Worm (Caenorhabditis elegans): Measurements from ENCODE around the gene mtm-3.
A peak's percentile ranks its signal among the peaks of the same experiment; 100 is the strongest.

mtm-3 gene

ce11 chrIII:3799213-3799612 is 1.1 kb downstream of the mtm-3 start (continued):
- TF ChIP-seq vab-7 (GFP tag; IDR thresholded peaks at IDR 0.05) (no peak), Y48G9A.11 (GFP tag; IDR thresholded peaks at IDR 0.05) (no peak), spr-3 (GFP tag; optimal IDR thresholded peaks at IDR 0.05) (no peak), lin-38 (GFP tag; IDR thresholded peaks at IDR 0.05) (no peak), spr-1 (tag; optimal IDR thresholded peaks at IDR 0.05) (no peak), pqm-1 (tag; optimal IDR thresholded peaks at IDR 0.05) (peak; percentile 46), egl-43 (GFP tag; IDR thresholded peaks at IDR 0.05) (no peak), F44E2.7 (GFP tag; IDR thresholded peaks at IDR 0.05) (no peak), lin-39 (tag; optimal IDR thresholded peaks at IDR 0.05) (no peak), fkh-10 (GFP tag; optimal IDR thresholded peaks at IDR 0.05) (no peak), daf-19 (GFP tag; conservative IDR thresholded peaks at IDR 0.05) (no peak), jun-1 (tag; optimal IDR thresholded peaks at IDR 0.05) (no peak), ctbp-1 (GFP tag; IDR thresholded peaks at IDR 0.05) (no peak), dve-1 (tag; optimal IDR thresholded peaks at IDR 0.05; ENCODE audit: insufficient read depth) (peak; percentile 81), lin-15B (tag; optimal IDR thresholded peaks at IDR 0.05) (no peak), pha-4 (GFP tag; IDR thresholded peaks at IDR 0.05) (no peak), pha-4 (tag; optimal IDR thresholded peaks at IDR 0.05) (no peak), nhr-48 (tag; optimal IDR thresholded peaks at IDR 0.05) (no peak), nhr-10 (tag; optimal IDR thresholded peaks at IDR 0.05) (peak; percentile 22), F10B5.3 (tag; optimal IDR thresholded peaks at IDR 0.05) (no peak), dmd-8 (GFP tag; IDR thresholded peaks at IDR 0.05) (no peak), zag-1 (tag; optimal IDR thresholded peaks at IDR 0.05) (no peak), ZK546.5 (tag; optimal IDR thresholded peaks at IDR 0.05) (no peak), nhr-76 (tag; optimal IDR thresholded peaks at IDR 0.05) (no peak), dpl-1 (GFP tag; optimal IDR thresholded peaks at IDR 0.05) (no peak), ceh-32 (tag; optimal IDR thresholded peaks at IDR 0.05; ENCODE audit: poor library complexity) (no peak), ama-1 (optimal IDR thresholded peaks at IDR 0.05) (no peak)

- TF ChIP-seq nhr-102 (tag; optimal IDR thresholded peaks at IDR 0.05) (no peak), rbr-2 (tag; optimal IDR thresholded peaks at IDR 0.05) (no peak), ceh-20 (GFP tag; IDR thresholded peaks at IDR 0.05) (no peak), ztf-7 (tag; optimal IDR thresholded peaks at IDR 0.05) (no peak), fkh-10 (GFP tag; optimal IDR thresholded peaks at IDR 0.05) (no peak), attf-4 (tag; optimal IDR thresholded peaks at IDR 0.05) (no peak), dmd-9 (GFP tag; IDR thresholded peaks at IDR 0.05) (no peak), mep-1 (tag; optimal IDR thresholded peaks at IDR 0.05) (no peak), spr-1 (tag; optimal IDR thresholded peaks at IDR 0.05) (no peak), R02D3.7 (tag; optimal IDR thresholded peaks at IDR 0.05) (no peak), lin-1 (GFP tag; IDR thresholded peaks at IDR 0.05) (no peak), hmg-1.1 (GFP tag; IDR thresholded peaks at IDR 0.05) (0 out of 2 replicates have a peak, but pooled peaks have one; percentile 5), mxl-3 (GFP tag; optimal IDR thresholded peaks at IDR 0.05) (peak; percentile 20), snpc-1.2 (GFP tag; IDR thresholded peaks at IDR 0.05) (no peak), ceh-28 (tag; optimal IDR thresholded peaks at IDR 0.05) (no peak), jun-1 (tag; optimal IDR thresholded peaks at IDR 0.05) (no peak), zip-2 (tag; optimal IDR thresholded peaks at IDR 0.05) (no peak), mdt-29 (GFP tag; IDR thresholded peaks at IDR 0.05) (0 out of 2 replicates have a peak, but pooled peaks have one; percentile 7), F49E8.2 (tag; optimal IDR thresholded peaks at IDR 0.05; ENCODE audit: borderline replicate concordance) (no peak), ceh-62 (tag; optimal IDR thresholded peaks at IDR 0.05) (no peak), ceh-32 (tag; optimal IDR thresholded peaks at IDR 0.05; ENCODE audit: poor library complexity) (no peak), hif-1 (tag; optimal IDR thresholded peaks at IDR 0.05) (no peak), aly-2 (tag; optimal IDR thresholded peaks at IDR 0.05) (no peak), T20F7.1 (GFP tag; optimal IDR thresholded peaks at IDR 0.05) (no peak), vab-7 (GFP tag; IDR thresholded peaks at IDR 0.05) (no peak), nhr-28 (tag; optimal IDR thresholded peaks at IDR 0.05) (no peak), unc-39 (tag; optimal IDR thresholded peaks at IDR 0.05) (no peak)
Measured at ce11 chrIII:3798416-3798815, 1.9 kb downstream of the mtm-3 start.

Data from whole organism, L4 larva.